Fruit fly (Drosophila melanogaster) whole organism, embryonic: ENCODE measurements around the gene Adat1.

Experiments used
- Aef1 ChIP-seq: fragments of 200-800 bp; sonication (Bioruptor generic); IDR thresholded peaks from 3 replicates; pipeline ENCODE4 v1.3.6; 2022; ENCODE audit warnings: missing biosample characterization, missing genetic modification characterization
- Antp ChIP-seq: fragments of 200-800 bp; sonication (Bioruptor generic); optimal IDR thresholded peaks from 3 replicates; lab custom pipeline; 2016; ENCODE audit warnings: missing biosample characterization, missing genetic modification characterization
- CG1024 ChIP-seq: fragments of 200-800 bp; sonication (Bioruptor generic); IDR thresholded peaks from 2 replicates; pipeline ENCODE4 v1.3.6; 2022; ENCODE audit warnings: missing biosample characterization, missing genetic modification characterization
- CG10431 ChIP-seq: fragments of 200-800 bp; sonication (Bioruptor generic); optimal IDR thresholded peaks from 3 replicates; lab custom pipeline; 2018; ENCODE audit warnings: missing biosample characterization, mild to moderate bottlenecking, missing genetic modification characterization
- CG15269 ChIP-seq: fragments of 200-800 bp; sonication (Bioruptor generic); optimal IDR thresholded peaks from 2 replicates; lab custom pipeline; 2018; ENCODE audit warnings: missing biosample characterization, mild to moderate bottlenecking, missing genetic modification characterization, moderate library complexity
- CG17186 ChIP-seq: fragments of 200-800 bp; sonication (Bioruptor generic); optimal IDR thresholded peaks from 3 replicates; lab custom pipeline; 2017; ENCODE audit warnings: missing biosample characterization, missing genetic modification reagents, missing genetic modification characterization
- CG17359 ChIP-seq: fragments of 200-800 bp; sonication (Bioruptor generic); optimal IDR thresholded peaks from 3 replicates; lab custom pipeline; 2018; ENCODE audit warnings: missing biosample characterization, mild to moderate bottlenecking, missing genetic modification characterization, moderate library complexity
- CG17802 ChIP-seq: fragments of 200-800 bp; sonication (Bioruptor generic); optimal IDR thresholded peaks from 2 replicates; lab custom pipeline; 2018; ENCODE audit warnings: missing biosample characterization, mild to moderate bottlenecking, missing genetic modification characterization, moderate library complexity
- CG18599 ChIP-seq: fragments of 200-800 bp; sonication (Bioruptor generic); optimal IDR thresholded peaks from 3 replicates; lab custom pipeline; 2017; ENCODE audit warnings: missing biosample characterization, missing genetic modification characterization, mild to moderate bottlenecking, moderate library complexity, missing genetic modification reagents
- CG32767 ChIP-seq: fragments of 200-800 bp; sonication (Bioruptor generic); IDR thresholded peaks from 2 replicates; pipeline ENCODE4 v1.3.6; 2022; ENCODE audit warnings: missing biosample characterization, missing genetic modification characterization
- CG34224 ChIP-seq: fragments of 200-800 bp; sonication (Bioruptor generic); IDR thresholded peaks from 3 replicates; pipeline ENCODE4 v1.3.6; 2022; ENCODE audit warnings: missing biosample characterization, missing genetic modification characterization; ENCODE audit not compliant: partially characterized antibody
- CG34376 ChIP-seq: fragments of 200-800 bp; sonication (Bioruptor generic); optimal IDR thresholded peaks from 2 replicates; lab custom pipeline; 2018; ENCODE audit warnings: missing biosample characterization, mild to moderate bottlenecking, missing genetic modification characterization
- CG43689 ChIP-seq: fragments of 200-800 bp; sonication (Bioruptor generic); IDR thresholded peaks from 2 replicates; pipeline ENCODE4 v1.3.6; 2022; ENCODE audit warnings: missing biosample characterization, missing genetic modification characterization
- CG4820 ChIP-seq: fragments of 200-800 bp; sonication (Bioruptor generic); optimal IDR thresholded peaks from 3 replicates; lab custom pipeline; 2016; ENCODE audit warnings: missing biosample characterization, missing genetic modification characterization
- CG7556 ChIP-seq: fragments of 200-800 bp; sonication (Bioruptor generic); optimal IDR thresholded peaks from 2 replicates; lab custom pipeline; 2017; ENCODE audit warnings: missing biosample characterization, mild to moderate bottlenecking, missing genetic modification characterization
- CG9609 ChIP-seq: fragments of 200-800 bp; sonication (Bioruptor generic); optimal IDR thresholded peaks from 3 replicates; lab custom pipeline; 2016; ENCODE audit warnings: missing biosample characterization, missing genetic modification characterization
- CHES-1-like ChIP-seq: fragments of 200-800 bp; sonication (Bioruptor generic); optimal IDR thresholded peaks from 2 replicates; lab custom pipeline; 2016; ENCODE audit warnings: missing biosample characterization, missing genetic modification characterization
- CTCF ChIP-seq: fragments of 200-800 bp; sonication (Bioruptor generic); optimal IDR thresholded peaks from 2 replicates; lab custom pipeline; 2017; ENCODE audit warnings: missing biosample characterization, mild to moderate bottlenecking, missing genetic modification characterization, moderate library complexity
- CoRest ChIP-seq: fragments of 200-800 bp; sonication (Bioruptor generic); optimal IDR thresholded peaks from 3 replicates; lab custom pipeline; 2018; ENCODE audit warnings: missing biosample characterization, mild to moderate bottlenecking, missing genetic modification characterization, moderate library complexity
- Hmx ChIP-seq: fragments of 200-800 bp; sonication (Bioruptor generic); optimal IDR thresholded peaks from 2 replicates; lab custom pipeline; 2016; ENCODE audit warnings: missing biosample characterization, missing genetic modification characterization
- Hsf ChIP-seq: fragments of 200-800 bp; sonication (Bioruptor generic); optimal IDR thresholded peaks from 3 replicates; lab custom pipeline; 2016; ENCODE audit warnings: missing biosample characterization, missing genetic modification characterization
- Kr ChIP-seq: fragments of 200-800 bp; sonication (Bioruptor generic); optimal IDR thresholded peaks from 2 replicates; lab custom pipeline; 2017; ENCODE audit warnings: missing biosample characterization, mild to moderate bottlenecking, missing genetic modification characterization
- Mrtf ChIP-seq: fragments of 200-800 bp; sonication (Bioruptor generic); IDR thresholded peaks from 3 replicates; pipeline ENCODE4 v1.3.6; 2022; ENCODE audit warnings: missing biosample characterization, missing genetic modification characterization
- NFAT ChIP-seq: fragments of 200-800 bp; sonication (Bioruptor generic); IDR thresholded peaks from 2 replicates; pipeline ENCODE4 v1.3.6; 2022; ENCODE audit warnings: missing biosample characterization, missing genetic modification characterization
- Neu2 ChIP-seq: fragments of 200-800 bp; sonication (Bioruptor generic); optimal IDR thresholded peaks from 3 replicates; lab custom pipeline; 2016; ENCODE audit warnings: missing biosample characterization, missing genetic modification characterization, borderline replicate concordance
- Optix ChIP-seq: fragments of 200-800 bp; sonication (Bioruptor generic); IDR thresholded peaks from 3 replicates; pipeline ENCODE4 v1.3.6; 2022; ENCODE audit warnings: missing biosample characterization, missing genetic modification characterization
- Sin3A ChIP-seq: fragments of >200 bp; optimal IDR thresholded peaks from 2 replicates; lab custom pipeline; 2018
- TFAM ChIP-seq: fragments of 200-800 bp; sonication (Bioruptor generic); optimal IDR thresholded peaks from 2 replicates; lab custom pipeline; 2017; ENCODE audit warnings: missing biosample characterization, missing genetic modification characterization, inconsistent platforms
- aop ChIP-seq: fragments of 200-800 bp; sonication (Bioruptor generic); IDR thresholded peaks from 2 replicates; pipeline ENCODE4 v1.3.6; 2022; ENCODE audit warnings: missing biosample characterization, missing genetic modification characterization
- btn ChIP-seq: fragments of 200-800 bp; sonication (Bioruptor generic); optimal IDR thresholded peaks from 2 replicates; lab custom pipeline; 2016; ENCODE audit warnings: missing biosample characterization, missing genetic modification characterization
- cas ChIP-seq: fragments of 200-800 bp; sonication (Bioruptor generic); IDR thresholded peaks from 2 replicates; pipeline ENCODE4 v1.3.6; 2022; ENCODE audit warnings: missing biosample characterization, missing genetic modification characterization
- corto ChIP-seq: fragments of 200-800 bp; sonication (Bioruptor generic); optimal IDR thresholded peaks from 2 replicates; lab custom pipeline; 2016; ENCODE audit warnings: missing biosample characterization, mild to moderate bottlenecking, missing genetic modification characterization, moderate library complexity
- disco-r ChIP-seq: fragments of 200-800 bp; sonication (Bioruptor generic); optimal IDR thresholded peaks from 2 replicates; lab custom pipeline; 2016; ENCODE audit warnings: missing biosample characterization, missing genetic modification characterization
- dm ChIP-seq: fragments of 200-800 bp; sonication (Bioruptor generic); optimal IDR thresholded peaks from 3 replicates; lab custom pipeline; 2016; ENCODE audit warnings: missing biosample characterization, missing genetic modification characterization
- eve ChIP-seq, 2 experiments: fragments of >200 bp; optimal IDR thresholded peaks; 2 replicates each; lab custom pipeline; 2017; ENCODE audit warnings: missing biosample characterization in 2 of 2, missing genetic modification characterization in 2 of 2
- eyg ChIP-seq: fragments of 200-800 bp; sonication (Bioruptor generic); optimal IDR thresholded peaks from 3 replicates; lab custom pipeline; 2016; ENCODE audit warnings: missing biosample characterization, missing genetic modification characterization
- fd64A ChIP-seq: fragments of 200-800 bp; sonication (Bioruptor generic); optimal IDR thresholded peaks from 3 replicates; lab custom pipeline; 2018; ENCODE audit warnings: missing biosample characterization, mild to moderate bottlenecking, missing genetic modification characterization
- gro ChIP-seq: fragments of 200-800 bp; sonication (Bioruptor generic); optimal IDR thresholded peaks from 2 replicates; lab custom pipeline; 2016; ENCODE audit warnings: missing biosample characterization, missing genetic modification characterization
- gsb-n ChIP-seq: fragments of 200-800 bp; sonication (Bioruptor generic); optimal IDR thresholded peaks from 3 replicates; lab custom pipeline; 2018; ENCODE audit warnings: missing biosample characterization, mild to moderate bottlenecking, missing genetic modification characterization
- mld ChIP-seq: fragments of 200-800 bp; sonication (Bioruptor generic); IDR thresholded peaks from 3 replicates; pipeline ENCODE4 v1.3.6; 2022; ENCODE audit warnings: missing biosample characterization, missing genetic modification characterization; ENCODE audit not compliant: partially characterized antibody
- odd ChIP-seq: fragments of 200-800 bp; sonication (Bioruptor generic); optimal IDR thresholded peaks from 2 replicates; lab custom pipeline; 2017; ENCODE audit warnings: missing biosample characterization, mild to moderate bottlenecking, missing genetic modification characterization
- pum ChIP-seq: fragments of 200-800 bp; sonication (Bioruptor generic); optimal IDR thresholded peaks from 2 replicates; lab custom pipeline; 2016; ENCODE audit warnings: missing biosample characterization, missing genetic modification characterization
- salm ChIP-seq: fragments of 200-800 bp; sonication (Bioruptor generic); optimal IDR thresholded peaks from 2 replicates; lab custom pipeline; 2018; ENCODE audit warnings: missing biosample characterization, mild to moderate bottlenecking, missing genetic modification characterization
- schlank ChIP-seq: fragments of 200-800 bp; sonication (Bioruptor generic); optimal IDR thresholded peaks from 2 replicates; lab custom pipeline; 2018; ENCODE audit warnings: missing biosample characterization, mild to moderate bottlenecking, missing genetic modification characterization
- sim ChIP-seq: fragments of 200-800 bp; sonication (Bioruptor generic); IDR thresholded peaks from 2 replicates; pipeline ENCODE4 v1.3.6; 2022; ENCODE audit warnings: missing biosample characterization, missing genetic modification characterization
- slbo ChIP-seq: fragments of 200-800 bp; sonication (Bioruptor generic); IDR thresholded peaks from 2 replicates; pipeline ENCODE4 v1.3.6; 2022; ENCODE audit warnings: missing biosample characterization, missing genetic modification characterization
- sob ChIP-seq: fragments of 200-800 bp; sonication (Bioruptor generic); IDR thresholded peaks from 2 replicates; pipeline ENCODE4 v1.3.6; 2022; ENCODE audit warnings: missing biosample characterization, missing genetic modification characterization
- tup ChIP-seq: fragments of 200-800 bp; sonication (Bioruptor generic); optimal IDR thresholded peaks from 2 replicates; lab custom pipeline; 2016; ENCODE audit warnings: missing biosample characterization, mild to moderate bottlenecking, missing genetic modification characterization, moderate library complexity
- usp ChIP-seq: fragments of >200 bp; optimal IDR thresholded peaks from 2 replicates; lab custom pipeline; 2017; ENCODE audit warnings: missing biosample characterization, missing genetic modification characterization
- wdn ChIP-seq: fragments of 200-800 bp; sonication (Bioruptor generic); IDR thresholded peaks from 2 replicates; pipeline ENCODE4 v1.3.6; 2022; ENCODE audit warnings: missing biosample characterization, missing genetic modification characterization
- wor ChIP-seq: fragments of 200-800 bp; sonication (Bioruptor generic); IDR thresholded peaks from 2 replicates; pipeline ENCODE4 v1.3.6; 2022; ENCODE audit warnings: missing biosample characterization, missing genetic modification characterization
- zen ChIP-seq: fragments of 200-800 bp; sonication (Bioruptor generic); optimal IDR thresholded peaks from 3 replicates; lab custom pipeline; 2018; ENCODE audit warnings: missing biosample characterization, mild to moderate bottlenecking, missing genetic modification characterization, moderate library complexity

Adat1 gene

dm6 chr2L:13839744-13840151 lies 28.5 kb upstream of the Adat1 start (continued):
- TF ChIP-seq NFAT (0 out of 2 replicates have a peak, but pooled peaks have one; percentile 3), CG17359 (tag; lab: Kevin White, UChicago) (peak; percentile 81), Aef1 (GFP tag; lab: Robert Waterston, UW) (peak; percentile 74), eyg (GFP tag; lab: Kevin White, UChicago) (peak; percentile 65), Kr (GFP tag; lab: Kevin White, UChicago) (no peak), CTCF (GFP tag; lab: Kevin White, UChicago) (peak; percentile 18), Antp (peak; percentile 65), CG4820 (GFP tag; lab: Kevin White, UChicago) (peak; percentile 92), dm (GFP tag; lab: Kevin White, UChicago) (peak; percentile 39), CG43689 (GFP tag; lab: Robert Waterston, UW) (peak; percentile 48; the same call in 1 of the 2 replicates), disco-r (GFP tag; lab: Kevin White, UChicago) (peak; percentile 42), tup (peak; percentile 36), Hmx (GFP tag; lab: Kevin White, UChicago) (peak; percentile 66), cas (no peak), CG10431 (GFP tag; lab: Kevin White, UChicago) (peak; percentile 28), CG1024 (peak; percentile 66; the same call in 1 of the 2 replicates), Hsf (peak; percentile 92), slbo (peak; percentile 80), gro (GFP tag; lab: Kevin White, UChicago) (peak; percentile 15), aop (GFP tag; lab: Robert Waterston, UW) (no peak), CG15269 (tag; lab: Kevin White, UChicago) (peak; percentile 84), Mrtf (GFP tag; lab: Robert Waterston, UW) (peak; percentile 44; the same call in 1 of the 3 replicates), CG9609 (GFP tag; lab: Kevin White, UChicago) (peak; percentile 71), wdn (GFP tag; lab: Robert Waterston, UW) (0 out of 2 replicates have a peak, but pooled peaks have one; percentile 42), CG34224 (no peak), schlank (tag; lab: Kevin White, UChicago) (peak; percentile 42), mld (GFP tag; lab: Robert Waterston, UW) (no peak), fd64A (GFP tag; lab: Kevin White, UChicago) (no peak), pum (GFP tag; lab: Kevin White, UChicago) (peak; percentile 77), salm (tag; lab: Kevin White, UChicago) (peak; percentile 67), sim (no peak), CoRest (tag; lab: Kevin White, UChicago) (peak; percentile 94), CG17186 (GFP tag; lab: Kevin White, UChicago) (no peak), CG34376 (GFP tag; lab: Kevin White, UChicago) (no peak), Sin3A (lab: Kevin White, UChicago) (no peak), CHES-1-like (peak; percentile 30), gsb-n (tag; lab: Kevin White, UChicago) (peak; percentile 86), Optix (GFP tag; lab: Robert Waterston, UW) (no peak; the same call in 2 of the 3 replicates), odd (GFP tag; lab: Kevin White, UChicago) (peak; percentile 84), sob (GFP tag; lab: Robert Waterston, UW) (peak; percentile 68), CG32767 (GFP tag; lab: Robert Waterston, UW) (peak; percentile 80), Neu2 (GFP tag; lab: Kevin White, UChicago) (no peak), CG17802 (peak; percentile 21), wor (peak; percentile 79), eve (GFP tag; optimal IDR thresholded peaks at IDR 0.05; lab: Kevin White, UChicago) (peak in 1 of 2 experiments; percentile 93), TFAM (GFP tag; lab: Kevin White, UChicago) (no peak), usp (GFP tag; lab: Kevin White, UChicago) (no peak), CG18599 (GFP tag; lab: Kevin White, UChicago) (peak; percentile 81), zen (tag; lab: Kevin White, UChicago) (peak; percentile 60), CG7556 (peak; percentile 87), corto (GFP tag; lab: Kevin White, UChicago) (peak; percentile 67), btn (GFP tag; lab: Kevin White, UChicago) (peak; percentile 67)
